Worm (Caenorhabditis elegans) whole organism, L3 larva: ENCODE measurements around the gene dli-1.

Experiments
- ama-1 ChIP-seq: fragments of 150-350 bp; optimal IDR thresholded peaks from 2 replicates; lab custom pipeline; 2018
- ceh-9 ChIP-seq: sonication (generic microtip); optimal IDR thresholded peaks from 2 replicates; lab custom pipeline; 2018; ENCODE audit warnings: missing biosample characterization, missing genetic modification characterization
- jun-1 ChIP-seq: fragments of 150-350 bp; optimal IDR thresholded peaks from 2 replicates; lab custom pipeline; 2014; ENCODE audit warnings: missing biosample characterization, missing genetic modification reagents, missing genetic modification characterization
- nhr-11 ChIP-seq: fragments of 150-350 bp; optimal IDR thresholded peaks from 2 replicates; lab custom pipeline; 2014; ENCODE audit warnings: missing biosample characterization, missing genetic modification characterization
- nhr-12 ChIP-seq: fragments of 150-350 bp; optimal IDR thresholded peaks from 2 replicates; lab custom pipeline; 2014; ENCODE audit warnings: missing biosample characterization, missing genetic modification characterization
- nhr-237 ChIP-seq: fragments of 150-350 bp; optimal IDR thresholded peaks from 2 replicates; lab custom pipeline; 2014; ENCODE audit warnings: missing biosample characterization, missing genetic modification characterization
- nhr-77 ChIP-seq: fragments of 150-350 bp; optimal IDR thresholded peaks from 2 replicates; lab custom pipeline; 2014; ENCODE audit warnings: missing biosample characterization, missing genetic modification characterization
- snpc-4 ChIP-seq: fragments of 150-350 bp; optimal IDR thresholded peaks from 2 replicates; lab custom pipeline; 2014; ENCODE audit warnings: missing biosample characterization, missing genetic modification characterization
- zag-1 ChIP-seq: fragments of 150-350 bp; optimal IDR thresholded peaks from 2 replicates; lab custom pipeline; 2014; ENCODE audit warnings: missing biosample characterization, missing genetic modification characterization
- ztf-11 ChIP-seq: fragments of 150-350 bp; optimal IDR thresholded peaks from 2 replicates; lab custom pipeline; 2014; ENCODE audit warnings: missing biosample characterization, missing genetic modification characterization

ce11 chrIV:13085675-13086074 is 12.9 kb downstream of the dli-1 start:
- no peak for TF ChIP-seq ceh-9
- TF ChIP-seq ztf-11 (tag; lab: Kevin White, UChicago), result no peak
- TF ChIP-seq snpc-4 (tag; lab: Kevin White, UChicago), result no peak
- no peak for TF ChIP-seq nhr-12 (tag; lab: Kevin White, UChicago)
- no peak for TF ChIP-seq nhr-237
- TF ChIP-seq ama-1 (lab: Kevin White, UChicago), result no peak
- TF ChIP-seq jun-1 (tag; lab: Kevin White, UChicago), result no peak
- no peak for TF ChIP-seq nhr-11
- no peak for TF ChIP-seq nhr-77 (tag; lab: Kevin White, UChicago)
- TF ChIP-seq zag-1 (tag; lab: Kevin White, UChicago), result no peak
